Worm (Caenorhabditis elegans): ENCODE results near the gene elli-1.
A peak's percentile ranks its signal among the peaks of the same experiment; 100 is the strongest.
"Not testable (repeated sequence)": the region's sequence is repeated elsewhere in the genome, so short reads cannot be mapped to it uniquely, and the experiment has no call there.

Gene elli-1

ce11 chrIV:8794895-8795665 lies 40.5 kb upstream of the elli-1 start (continued):
- TF ChIP-seq ztf-4 (tag; optimal IDR thresholded peaks at IDR 0.05) (peak; percentile 87), sma-3 (GFP tag; optimal IDR thresholded peaks at IDR 0.05) (peak; percentile 77), crh-2 (tag; optimal IDR thresholded peaks at IDR 0.05) (peak; percentile 89), nhr-21 (tag; optimal IDR thresholded peaks at IDR 0.05) (peak; percentile 89), nhr-6 (tag; optimal IDR thresholded peaks at IDR 0.05) (peak; percentile 70), nhr-23 (tag; optimal IDR thresholded peaks at IDR 0.05) (no peak), F13H6.1 (tag; optimal IDR thresholded peaks at IDR 0.05) (peak; percentile 93), lin-39 (tag; optimal IDR thresholded peaks at IDR 0.05) (no peak), ama-1 (optimal IDR thresholded peaks at IDR 0.05) (no peak)

- TF ChIP-seq Y55F3AM.14 (GFP tag; optimal IDR thresholded peaks at IDR 0.05) = peak; percentile 38
- TF ChIP-seq snpc-4 (tag; optimal IDR thresholded peaks at IDR 0.05) = no peak
- no peak for TF ChIP-seq ama-1 (optimal IDR thresholded peaks at IDR 0.05)
- TF ChIP-seq mab-5 (tag; optimal IDR thresholded peaks at IDR 0.05) = no peak
- TF ChIP-seq nhr-25 (tag; optimal IDR thresholded peaks at IDR 0.05) = peak; percentile 57
- TF ChIP-seq lin-11 (tag; optimal IDR thresholded peaks at IDR 0.05) = no peak
- TF ChIP-seq C34F6.9 (tag; optimal IDR thresholded peaks at IDR 0.05) = no peak
- TF ChIP-seq R02D3.7 (tag; optimal IDR thresholded peaks at IDR 0.05) = no peak
- TF ChIP-seq nhr-11 (tag; optimal IDR thresholded peaks at IDR 0.05) = no peak
- no peak for TF ChIP-seq ceh-82 (tag; optimal IDR thresholded peaks at IDR 0.05)
- peak; percentile 61 for TF ChIP-seq egl-27 (tag; optimal IDR thresholded peaks at IDR 0.05)
- TF ChIP-seq F13H6.1 (tag; optimal IDR thresholded peaks at IDR 0.05) = peak; percentile 8
- TF ChIP-seq lin-13 (GFP tag; optimal IDR thresholded peaks at IDR 0.05) = no peak
- TF ChIP-seq fos-1 (tag; optimal IDR thresholded peaks at IDR 0.05) = peak; percentile 92
- peak; percentile 77 for TF ChIP-seq nhr-21 (tag; optimal IDR thresholded peaks at IDR 0.05)
- peak; percentile 79 for TF ChIP-seq sma-9 (GFP tag; optimal IDR thresholded peaks at IDR 0.05)
- no peak for TF ChIP-seq sma-9 (tag; optimal IDR thresholded peaks at IDR 0.05)
- TF ChIP-seq sem-4 (tag; optimal IDR thresholded peaks at IDR 0.05) = peak; percentile 42
- no peak for TF ChIP-seq dmd-4 (tag; optimal IDR thresholded peaks at IDR 0.05)
- no peak for TF ChIP-seq lin-39 (tag; optimal IDR thresholded peaks at IDR 0.05)
- TF ChIP-seq sma-3 (GFP tag; optimal IDR thresholded peaks at IDR 0.05) = peak; percentile 68
- TF ChIP-seq blmp-1 (tag; optimal IDR thresholded peaks at IDR 0.05; ENCODE audit: insufficient read depth) = peak; percentile 74
- no peak for TF ChIP-seq unc-55 (GFP tag; optimal IDR thresholded peaks at IDR 0.05)
These were observed 38.6 kb upstream of the elli-1 start for ce11 chrIV:8793223-8793622.

ce11 chrIV:8792808-8793207 lies 38.2 kb upstream of the elli-1 start, which contains the start of gene C33D9.3:
C33D9.3 (minus strand) TSS chrIV:8792908.
- TF ChIP-seq lsy-2 (tag; optimal IDR thresholded peaks at IDR 0.05) (no peak), ztf-1 (GFP tag; conservative IDR thresholded peaks at IDR 0.05) (no peak), F13H6.1 (tag; optimal IDR thresholded peaks at IDR 0.05) (no peak), skn-1 (tag; optimal IDR thresholded peaks at IDR 0.05) (no peak), dmd-4 (tag; optimal IDR thresholded peaks at IDR 0.05) (no peak), crh-2 (tag; optimal IDR thresholded peaks at IDR 0.05) (no peak), nhr-77 (tag; optimal IDR thresholded peaks at IDR 0.05) (no peak), ztf-11 (tag; optimal IDR thresholded peaks at IDR 0.05) (no peak)

DNA sequence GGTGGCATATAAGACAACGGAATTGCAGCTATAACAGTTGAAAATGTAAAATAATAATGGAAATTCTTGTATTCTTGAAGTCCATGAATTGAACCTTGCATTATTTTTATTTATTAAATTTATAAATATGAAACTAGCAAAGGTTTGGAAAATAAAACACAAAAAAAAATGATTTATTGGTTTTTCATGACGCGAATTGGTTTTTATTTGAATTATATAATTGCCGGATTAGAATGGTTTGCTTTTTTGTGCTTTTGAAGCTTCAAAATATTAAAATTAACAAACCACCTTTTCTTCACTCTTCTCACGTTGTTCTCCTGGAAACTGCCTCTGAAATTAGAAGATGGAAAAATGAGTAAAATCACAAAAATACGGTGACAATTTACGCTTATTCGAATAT lies 35.5 kb upstream of the elli-1 start, which contains the start of gene sru-35:
Gene sru-35, minus strand, starts transcription at position 101 of the 400 bp plus-strand sequence.
- TF ChIP-seq C34F6.9 (tag; optimal IDR thresholded peaks at IDR 0.05) = no peak

DNA sequence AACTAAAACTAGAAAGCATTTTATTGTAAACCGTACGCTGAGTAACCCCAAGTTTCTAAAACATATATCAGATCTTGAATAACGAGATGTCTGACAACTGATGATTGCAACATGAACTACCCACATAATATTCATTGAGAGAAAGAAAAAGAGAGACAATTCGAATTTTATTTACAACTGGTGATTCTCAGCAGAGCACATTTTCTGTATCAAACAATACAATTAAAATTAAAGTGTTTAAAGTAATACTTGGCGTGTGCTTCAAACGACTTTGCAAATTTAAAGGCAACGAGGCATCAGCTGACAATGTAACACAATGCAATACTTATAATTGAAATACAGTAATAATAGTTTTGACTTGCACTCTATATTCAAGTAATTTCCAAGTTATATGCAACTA lies 33.4 kb upstream of the elli-1 start, which contains the start of gene C33D9.10:
Gene C33D9.10, minus strand, starts transcription at position 101 of the 400 bp plus-strand sequence.
- TF ChIP-seq alr-1 (tag; optimal IDR thresholded peaks at IDR 0.05); sma-9 (GFP tag; optimal IDR thresholded peaks at IDR 0.05); sma-9 (tag; optimal IDR thresholded peaks at IDR 0.05); ztf-4 (tag; optimal IDR thresholded peaks at IDR 0.05): not testable (repeated sequence)

All from whole organism, L2 larva.